Worm (Caenorhabditis elegans) whole organism, L4 larva: ENCODE measurements around the gene F53G2.13.
"Not testable (repeated sequence)": the region's sequence is repeated elsewhere in the genome, so short reads cannot be mapped to it uniquely, and the experiment has no call there.

Experiments used
- D1046.2 ChIP-seq: fragments of 200-800 bp; sonication (Bioruptor generic); IDR thresholded peaks from 2 replicates; pipeline ENCODE4 v1.3.6; 2022; ENCODE audit warnings: missing genetic modification characterization, missing compliant biosample characterization
- aly-2 ChIP-seq: sonication (generic microtip); optimal IDR thresholded peaks from 2 replicates; lab custom pipeline; 2018; ENCODE audit warnings: missing biosample characterization, missing genetic modification characterization
- egl-27 ChIP-seq: sonication (generic microtip); optimal IDR thresholded peaks from 3 replicates; lab custom pipeline; 2017; ENCODE audit warnings: missing biosample characterization, missing genetic modification reagents, missing genetic modification characterization
- fkh-10 ChIP-seq: fragments of 150-350 bp; optimal IDR thresholded peaks from 2 replicates; lab custom pipeline; 2014; ENCODE audit warnings: missing biosample characterization, missing genetic modification reagents, missing genetic modification characterization
- lim-7 ChIP-seq: fragments of 200-800 bp; sonication (Bioruptor generic); IDR thresholded peaks from 2 replicates; pipeline ENCODE4 v1.3.6; 2022; ENCODE audit warnings: missing genetic modification characterization, missing compliant biosample characterization
- lin-15B ChIP-seq: fragments of 150-350 bp; sonication (generic microtip); optimal IDR thresholded peaks from 3 replicates; lab custom pipeline; 2014; ENCODE audit warnings: missing biosample characterization, missing genetic modification characterization
- lin-39 ChIP-seq: fragments of 150-350 bp; optimal IDR thresholded peaks from 2 replicates; lab custom pipeline; 2014; ENCODE audit warnings: missing biosample characterization, missing genetic modification reagents, missing genetic modification characterization
- nhr-102 ChIP-seq: sonication (generic microtip); optimal IDR thresholded peaks from 2 replicates; lab custom pipeline; 2016; ENCODE audit warnings: mild to moderate bottlenecking, missing genetic modification characterization, moderate library complexity, missing compliant biosample characterization
- nhr-28 ChIP-seq: fragments of 150-350 bp; optimal IDR thresholded peaks from 2 replicates; lab custom pipeline; 2014; ENCODE audit warnings: missing biosample characterization, missing genetic modification characterization
- pha-4 ChIP-seq, 2 experiments: fragments of 150-350 bp in 1 of 2; fragments of 200-800 bp in 1 of 2; sonication (Bioruptor generic) in 1 of 2; IDR thresholded peaks in 1 of 2; optimal IDR thresholded peaks in 1 of 2; 2 replicates each; pipeline versions ENCODE4 v1.3.6 to Lab custom; 2014 to 2022; ENCODE audit warnings: missing genetic modification characterization in 2 of 2, missing genetic modification reagents in 2 of 2, missing biosample characterization in 1 of 2, missing compliant biosample characterization in 1 of 2
- php-3 ChIP-seq: fragments of 200-800 bp; sonication (Bioruptor generic); IDR thresholded peaks from 2 replicates; pipeline ENCODE4 v1.3.6; 2022; ENCODE audit warnings: missing genetic modification reagents, missing genetic modification characterization, missing compliant biosample characterization
- pqm-1 ChIP-seq: sonication (generic microtip); optimal IDR thresholded peaks from 2 replicates; lab custom pipeline; 2017; ENCODE audit warnings: missing biosample characterization, missing genetic modification characterization
- tag-97 ChIP-seq: fragments of 200-800 bp; sonication (Bioruptor generic); IDR thresholded peaks from 2 replicates; pipeline ENCODE4 v1.3.6; 2022; ENCODE audit warnings: missing genetic modification characterization, missing compliant biosample characterization
- ztf-7 ChIP-seq: fragments of 150-350 bp; optimal IDR thresholded peaks from 2 replicates; lab custom pipeline; 2014; ENCODE audit warnings: missing biosample characterization, missing genetic modification characterization

DNA sequence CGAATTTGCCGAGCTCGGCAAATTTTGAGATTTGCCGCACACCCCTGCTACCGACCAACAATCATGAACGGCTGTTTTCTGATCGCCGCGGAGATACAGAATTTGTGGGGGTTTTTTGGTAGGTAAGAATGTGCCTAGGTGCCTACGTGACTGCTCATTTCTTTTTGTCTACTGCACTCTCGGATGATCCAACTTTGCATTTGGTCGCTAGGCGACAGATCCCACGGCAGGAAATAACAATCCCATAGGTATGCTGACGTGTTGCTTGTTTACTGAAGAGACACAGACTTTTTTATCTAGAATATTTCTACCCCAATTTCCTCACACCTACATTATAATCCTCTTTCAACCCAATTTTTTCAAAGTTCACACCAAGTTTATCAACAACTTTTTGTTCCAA lies 51.3 kb downstream of the F53G2.13 start, which contains the start of gene K02F6.8:
- not testable (repeated sequence) for TF ChIP-seq pqm-1 (tag; lab: Kevin White, UChicago); fkh-10; aly-2; egl-27 (tag; lab: Kevin White, UChicago); php-3 (GFP tag; lab: Robert Waterston, UW); nhr-102 (tag; lab: Kevin White, UChicago); lin-39 (tag; lab: Kevin White, UChicago); pha-4 (GFP tag; IDR thresholded peaks at IDR 0.05; lab: Robert Waterston, UW); pha-4 (tag; optimal IDR thresholded peaks at IDR 0.05; lab: Kevin White, UChicago); tag-97; ztf-7 (tag; lab: Kevin White, UChicago); lim-7; D1046.2 (GFP tag; lab: Robert Waterston, UW); lin-15B; nhr-28 (tag; lab: Kevin White, UChicago)
